Worm (Caenorhabditis elegans) whole organism, L1 larva: ENCODE data around the gene F47B10.8.

ENCODE experiments used
- C04F5.9 ChIP-seq: sonication (generic microtip); optimal IDR thresholded peaks from 2 replicates; lab custom pipeline; 2016; ENCODE audit warnings: missing genetic modification characterization, missing compliant biosample characterization
- C34B4.2 ChIP-seq: sonication (generic microtip); optimal IDR thresholded peaks from 2 replicates; lab custom pipeline; 2017; ENCODE audit warnings: mild to moderate bottlenecking, missing genetic modification characterization, missing compliant biosample characterization
- Y116A8C.19 ChIP-seq: sonication (generic microtip); optimal IDR thresholded peaks from 2 replicates; lab custom pipeline; 2016; ENCODE audit warnings: missing compliant biosample characterization, missing genetic modification characterization, borderline replicate concordance
- aha-1 ChIP-seq: fragments of 150-350 bp; optimal IDR thresholded peaks from 2 replicates; lab custom pipeline; 2014; ENCODE audit warnings: missing biosample characterization, missing genetic modification characterization
- alr-1 ChIP-seq: fragments of 200-800 bp; sonication (Bioruptor generic); optimal IDR thresholded peaks from 2 replicates; lab custom pipeline; 2018; ENCODE audit warnings: borderline replicate concordance, mild to moderate bottlenecking, missing genetic modification characterization, missing compliant biosample characterization
- blmp-1 ChIP-seq: fragments of 150-350 bp; optimal IDR thresholded peaks from 2 replicates; lab custom pipeline; 2014; ENCODE audit warnings: missing biosample characterization, missing genetic modification characterization
- ceh-88 ChIP-seq: fragments of 200-800 bp; sonication (Bioruptor generic); IDR thresholded peaks from 2 replicates; pipeline ENCODE4 v1.3.6; 2022; ENCODE audit warnings: missing genetic modification characterization, missing compliant biosample characterization
- dpl-1 ChIP-seq, 3 experiments: fragments of 150-350 bp in 2 of 3; sonication (generic microtip) in 1 of 3; optimal IDR thresholded peaks; 2 replicates each; lab custom pipeline; 2014 to 2017; ENCODE audit warnings: missing biosample characterization in 3 of 3, missing genetic modification characterization in 3 of 3, missing genetic modification reagents in 3 of 3
- dsc-1 ChIP-seq: sonication (generic microtip); optimal IDR thresholded peaks from 2 replicates; lab custom pipeline; 2016; ENCODE audit warnings: mild to moderate bottlenecking, missing genetic modification characterization, missing compliant biosample characterization
- efl-1 ChIP-seq, 4 experiments: fragments of 150-350 bp; optimal IDR thresholded peaks in 3 of 4; peaks in 1 of 4; 1 replicate in 1 of 4; 2 replicates in 3 of 4; lab custom pipeline; 2014; ENCODE audit warnings: missing biosample characterization in 2 of 4, missing genetic modification characterization in 2 of 4, missing genetic modification reagents in 2 of 4
- egl-27 ChIP-seq, 2 experiments: fragments of 150-350 bp in 1 of 2; sonication (generic microtip); optimal IDR thresholded peaks; 3 replicates each; lab custom pipeline; 2017 to 2018; ENCODE audit warnings: missing biosample characterization in 2 of 2, missing genetic modification characterization in 2 of 2, missing genetic modification reagents in 2 of 2
- elt-2 ChIP-seq: sonication (generic microtip); optimal IDR thresholded peaks from 2 replicates; lab custom pipeline; 2016; ENCODE audit warnings: missing genetic modification characterization, mild to moderate bottlenecking, inconsistent platforms, missing compliant biosample characterization, missing genetic modification reagents
- elt-3 ChIP-seq, 6 experiments: fragments of 150-350 bp in 1 of 6; sonication (generic microtip); optimal IDR thresholded peaks; 2 replicates each; lab custom pipeline; 2017 to 2018; ENCODE audit warnings: missing biosample characterization in 6 of 6, missing genetic modification characterization in 6 of 6, inconsistent platforms in 1 of 6
- fkh-4 ChIP-seq: sonication (generic microtip); optimal IDR thresholded peaks from 2 replicates; lab custom pipeline; 2016; ENCODE audit warnings: missing compliant biosample characterization, missing genetic modification characterization, borderline replicate concordance
- fos-1 ChIP-seq: fragments of 150-350 bp; optimal IDR thresholded peaks from 2 replicates; lab custom pipeline; 2014; ENCODE audit warnings: missing biosample characterization, missing genetic modification characterization
- hpl-2 ChIP-seq: fragments of 150-350 bp; optimal IDR thresholded peaks from 2 replicates; lab custom pipeline; 2014; ENCODE audit warnings: missing biosample characterization, missing genetic modification reagents, missing genetic modification characterization
- lin-13 ChIP-seq: fragments of 150-350 bp; optimal IDR thresholded peaks from 2 replicates; lab custom pipeline; 2014; ENCODE audit warnings: missing biosample characterization, missing genetic modification reagents, missing genetic modification characterization
- lin-14 ChIP-seq: fragments of 200-800 bp; sonication (Bioruptor generic); optimal IDR thresholded peaks from 2 replicates; lab custom pipeline; 2018; ENCODE audit warnings: mild to moderate bottlenecking, missing genetic modification characterization, moderate library complexity, missing compliant biosample characterization
- lin-35 ChIP-seq, 2 experiments: fragments of 150-350 bp; optimal IDR thresholded peaks; 2 replicates each; lab custom pipeline; 2014; ENCODE audit warnings: missing biosample characterization in 2 of 2, missing genetic modification characterization in 2 of 2, missing genetic modification reagents in 2 of 2
- lin-39 ChIP-seq: fragments of 150-350 bp; optimal IDR thresholded peaks from 2 replicates; lab custom pipeline; 2014; ENCODE audit warnings: missing biosample characterization, missing genetic modification reagents, missing genetic modification characterization
- mep-1 ChIP-seq: fragments of 150-350 bp; optimal IDR thresholded peaks from 2 replicates; lab custom pipeline; 2014; ENCODE audit warnings: missing biosample characterization, missing genetic modification characterization
- nhr-11 ChIP-seq: fragments of 150-350 bp; optimal IDR thresholded peaks from 2 replicates; lab custom pipeline; 2014; ENCODE audit warnings: missing biosample characterization, missing genetic modification characterization
- nhr-19 ChIP-seq: fragments of 200-800 bp; sonication (Bioruptor generic); conservative IDR thresholded peaks from 2 replicates; pipeline ENCODE4 v1.3.6; 2022; ENCODE audit warnings: missing genetic modification characterization, missing compliant biosample characterization
- nhr-20 ChIP-seq: sonication (generic microtip); optimal IDR thresholded peaks from 2 replicates; lab custom pipeline; 2016; ENCODE audit warnings: mild to moderate bottlenecking, missing genetic modification characterization, missing compliant biosample characterization
- nhr-28 ChIP-seq: fragments of 150-350 bp; optimal IDR thresholded peaks from 2 replicates; lab custom pipeline; 2014; ENCODE audit warnings: missing biosample characterization, missing genetic modification characterization
- nhr-84 ChIP-seq: sonication (generic microtip); optimal IDR thresholded peaks from 2 replicates; lab custom pipeline; 2017; ENCODE audit warnings: missing biosample characterization, missing genetic modification characterization
- nhr-85 ChIP-seq: sonication (generic microtip); peaks from one replicate; lab custom pipeline; 2016; ENCODE audit warnings: missing genetic modification characterization, inconsistent platforms, missing compliant biosample characterization
- pqm-1 ChIP-seq: sonication (generic microtip); optimal IDR thresholded peaks from 3 replicates; lab custom pipeline; 2017; ENCODE audit warnings: missing biosample characterization, missing genetic modification characterization
- sptf-1 ChIP-seq: fragments of 150-350 bp; optimal IDR thresholded peaks from 2 replicates; lab custom pipeline; 2014; ENCODE audit warnings: missing biosample characterization, missing genetic modification characterization
- tbx-2 ChIP-seq: sonication (generic microtip); optimal IDR thresholded peaks from 2 replicates; lab custom pipeline; 2016; ENCODE audit warnings: missing genetic modification characterization, missing compliant biosample characterization
- unc-30 ChIP-seq: sonication (generic microtip); optimal IDR thresholded peaks from 2 replicates; lab custom pipeline; 2017; ENCODE audit warnings: missing biosample characterization, missing genetic modification characterization
- xbp-1 ChIP-seq: sonication (generic microtip); optimal IDR thresholded peaks from 2 replicates; lab custom pipeline; 2016; ENCODE audit warnings: missing genetic modification characterization, missing compliant biosample characterization
- zip-4 ChIP-seq: fragments of 200-800 bp; sonication (Bioruptor generic); optimal IDR thresholded peaks from 2 replicates; lab custom pipeline; 2018; ENCODE audit warnings: mild to moderate bottlenecking, missing genetic modification characterization, moderate library complexity, missing compliant biosample characterization
- ztf-11 ChIP-seq, 2 experiments: sonication (generic microtip); optimal IDR thresholded peaks; 2 replicates each; lab custom pipeline; 2016 to 2017; ENCODE audit warnings: missing genetic modification characterization in 2 of 2, missing biosample characterization in 1 of 2, missing compliant biosample characterization in 1 of 2
- ztf-4 ChIP-seq: fragments of 150-350 bp; optimal IDR thresholded peaks from 2 replicates; lab custom pipeline; 2014; ENCODE audit warnings: missing biosample characterization, missing genetic modification characterization

Gene F47B10.8

DNA sequence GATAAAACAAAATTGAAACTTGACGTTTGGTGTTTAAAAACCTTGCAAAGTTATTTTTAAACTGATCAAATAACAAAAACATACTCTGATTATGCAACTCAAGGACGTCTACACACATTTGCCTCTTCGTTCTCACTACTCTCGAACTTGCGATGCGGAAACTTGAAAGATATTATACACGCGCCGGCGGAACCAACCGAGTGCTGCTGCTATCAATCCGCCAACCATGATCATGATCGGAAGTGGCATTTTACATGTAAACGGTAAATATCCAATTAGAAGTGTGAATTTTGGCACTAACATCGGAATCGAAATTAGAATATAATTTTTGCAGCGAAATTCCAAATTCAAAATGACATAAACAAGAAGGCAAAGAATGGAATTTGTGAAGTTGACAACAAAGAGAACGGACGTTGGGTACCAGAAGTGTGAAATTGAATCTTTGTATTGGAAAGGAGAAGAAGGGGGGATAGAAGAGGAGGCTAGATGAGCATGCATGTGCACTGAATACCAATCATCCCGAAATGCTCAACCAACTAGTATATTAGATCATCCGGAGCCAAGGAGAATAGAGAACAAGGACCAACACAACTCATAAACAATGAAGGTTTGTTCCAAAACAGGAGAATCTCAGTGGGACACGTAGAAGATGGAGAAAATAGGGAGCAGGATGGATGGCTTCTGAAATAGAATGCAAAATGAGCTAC, 22.8 kb upstream of the F47B10.8 start:
- TF ChIP-seq tbx-2 (tag; lab: Kevin White, UChicago) = peak; percentile 12
- TF ChIP-seq dpl-1 (GFP tag; optimal IDR thresholded peaks at IDR 0.05; lab: Kevin White, UChicago) = no peak
- TF ChIP-seq C04F5.9 (tag; lab: Kevin White, UChicago) = no peak
- no peak for TF ChIP-seq efl-1 (optimal IDR thresholded peaks at IDR 0.05; lab: Kevin White, UChicago)
- TF ChIP-seq efl-1 (GFP tag; optimal IDR thresholded peaks at IDR 0.05 in 1 of 2; lab: Kevin White, UChicago) = peak in 1 of 2 experiments; percentile 78
- peak; percentile 51 for TF ChIP-seq lin-14 (GFP tag; lab: Kevin White, UChicago)
- TF ChIP-seq nhr-85 (tag; lab: Kevin White, UChicago) = peak; percentile 71
- peak in 1 of 6 experiments; percentile 57 for TF ChIP-seq elt-3 (tag; optimal IDR thresholded peaks at IDR 0.05; lab: Kevin White, UChicago)

DNA sequence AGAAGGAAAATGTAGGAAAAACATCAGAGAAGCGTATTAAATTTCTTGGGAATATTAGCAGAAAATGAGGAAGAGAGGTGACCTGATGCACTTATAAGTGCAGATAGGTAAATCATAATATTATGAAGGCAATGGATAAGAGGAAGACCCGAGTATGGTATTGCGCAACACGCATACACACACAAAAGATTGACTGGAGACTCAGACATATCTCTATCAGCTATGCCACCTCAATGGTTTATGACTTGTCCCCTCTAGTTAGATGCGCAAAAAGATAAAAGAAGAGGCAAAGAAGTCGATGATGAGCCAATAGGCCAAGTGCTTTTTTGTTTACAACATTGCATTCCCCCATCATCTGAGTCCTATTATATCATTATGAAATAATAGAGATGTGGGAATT, 21.5 kb upstream of the F47B10.8 start:
- TF ChIP-seq tbx-2 (tag; lab: Kevin White, UChicago) = no peak
- TF ChIP-seq lin-14 (GFP tag; lab: Kevin White, UChicago) = peak; percentile 1
- TF ChIP-seq ceh-88 (GFP tag; lab: Robert Waterston, UW) = no peak
- TF ChIP-seq, all 84 proteins: peak for 1

DNA sequence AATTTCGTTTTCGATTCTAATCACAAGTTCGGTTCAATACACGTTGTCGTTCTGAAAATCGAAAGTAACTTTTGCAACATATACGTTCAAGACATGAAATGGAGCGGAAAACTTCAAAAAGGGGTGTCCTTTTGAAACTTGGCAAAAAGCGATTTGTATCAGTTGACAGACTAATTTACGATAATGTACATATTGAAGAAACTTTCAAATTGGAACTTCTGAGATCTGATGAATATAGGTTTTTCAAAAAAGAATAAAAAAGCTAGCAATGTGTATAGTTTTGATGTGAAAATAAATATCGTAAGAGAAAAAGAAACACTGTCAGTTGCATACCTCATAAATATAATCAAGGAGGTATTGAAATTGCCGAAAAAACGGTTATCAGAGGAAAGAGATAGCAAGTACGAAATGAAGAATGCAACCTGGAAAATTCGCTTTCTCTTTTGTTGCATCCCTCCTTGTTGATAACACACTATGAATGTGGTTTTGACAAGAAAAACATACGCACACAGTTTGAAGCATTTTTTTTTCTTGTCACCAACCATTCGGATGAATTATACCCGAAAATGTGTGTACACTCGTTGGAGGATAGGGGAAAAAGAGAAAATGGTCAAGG, 18.4 kb upstream of the F47B10.8 start, which contains the start of gene dgn-1:
TSS of gene dgn-1 (minus strand) at position 51 of the 616 bp plus-strand sequence.
- TF ChIP-seq nhr-20 (peak; percentile 1), lin-13 (GFP tag; lab: Kevin White, UChicago) (no peak), pqm-1 (tag; lab: Kevin White, UChicago) (peak; percentile 37), lin-35 (GFP tag; optimal IDR thresholded peaks at IDR 0.05; lab: Kevin White, UChicago) (peak in 1 of 2 experiments; percentile 12), mep-1 (tag; lab: Kevin White, UChicago) (no peak), aha-1 (tag; lab: Kevin White, UChicago) (no peak), lin-39 (no peak), ztf-11 (tag; optimal IDR thresholded peaks at IDR 0.05; lab: Kevin White, UChicago) (no peak), blmp-1 (tag; lab: Kevin White, UChicago) (peak; percentile 66), alr-1 (tag; lab: Kevin White, UChicago) (no peak), hpl-2 (GFP tag; lab: Kevin White, UChicago) (no peak), lin-14 (GFP tag; lab: Kevin White, UChicago) (peak; percentile 46), zip-4 (no peak), C34B4.2 (tag; lab: Kevin White, UChicago) (no peak), nhr-84 (tag; lab: Kevin White, UChicago) (no peak), elt-2 (tag; lab: Kevin White, UChicago) (peak; percentile 58), egl-27 (tag; optimal IDR thresholded peaks at IDR 0.05; lab: Kevin White, UChicago) (no peak), tbx-2 (tag; lab: Kevin White, UChicago) (no peak), sptf-1 (tag; lab: Kevin White, UChicago) (no peak)

DNA sequence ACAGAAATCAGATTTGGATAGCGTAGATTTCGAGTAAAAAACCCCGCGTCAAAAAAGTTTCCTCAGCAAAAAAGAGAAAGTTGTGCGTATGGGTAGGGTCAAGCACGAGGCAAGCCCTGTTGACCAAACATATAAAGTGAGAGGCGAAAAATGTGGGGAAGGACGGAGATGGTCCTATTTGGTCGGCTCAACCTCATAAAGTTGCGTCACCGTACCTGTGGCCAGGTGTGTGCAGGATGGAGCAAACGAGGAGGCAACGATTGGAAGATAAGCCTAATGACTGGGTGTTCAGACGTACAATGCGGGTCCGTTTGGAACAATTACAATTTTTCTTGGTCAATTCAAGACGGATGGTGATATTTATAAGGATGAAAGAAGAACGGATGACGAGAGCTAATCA, 16.5 kb upstream of the F47B10.8 start:
- TF ChIP-seq fos-1 (tag; lab: Kevin White, UChicago) = no peak
- no peak for TF ChIP-seq nhr-11 (tag; lab: Kevin White, UChicago)
- no peak for TF ChIP-seq ceh-88 (GFP tag; lab: Robert Waterston, UW)
- no peak for TF ChIP-seq ztf-4 (tag; lab: Kevin White, UChicago)
- no peak for TF ChIP-seq sptf-1 (tag; lab: Kevin White, UChicago)
- TF ChIP-seq dsc-1 (tag; lab: Kevin White, UChicago) = no peak
- no peak for TF ChIP-seq Y116A8C.19 (tag; lab: Kevin White, UChicago)
- TF ChIP-seq xbp-1 (tag; lab: Kevin White, UChicago) = no peak
- no peak for TF ChIP-seq hpl-2 (GFP tag; lab: Kevin White, UChicago)
- TF ChIP-seq nhr-28 = no peak
- TF ChIP-seq fkh-4 = no peak
- no peak for TF ChIP-seq unc-30 (tag; lab: Kevin White, UChicago)
- TF ChIP-seq nhr-19 (GFP tag; lab: Robert Waterston, UW) = no peak
